Worm (Caenorhabditis elegans) whole organism, L4 larva: ENCODE data around the gene ZK792.5.

Experiments
- F49E8.2 ChIP-seq: sonication (generic microtip); optimal IDR thresholded peaks from 2 replicates; lab custom pipeline; 2016; ENCODE audit warnings: missing compliant biosample characterization, mild to moderate bottlenecking, missing genetic modification characterization, borderline replicate concordance
- R02D3.7 ChIP-seq: fragments of 150-350 bp; sonication (generic microtip); optimal IDR thresholded peaks from 3 replicates; lab custom pipeline; 2014; ENCODE audit warnings: missing biosample characterization, missing genetic modification characterization
- aha-1 ChIP-seq: fragments of 150-350 bp; peaks from one replicate; lab custom pipeline; 2014; ENCODE audit warnings: missing biosample characterization, missing genetic modification characterization
- ama-1 ChIP-seq: fragments of 150-350 bp; optimal IDR thresholded peaks from 2 replicates; lab custom pipeline; 2014; ENCODE audit warnings: inconsistent platforms, mixed read lengths
- ceh-28 ChIP-seq: fragments of 150-350 bp; optimal IDR thresholded peaks from 2 replicates; lab custom pipeline; 2014; ENCODE audit warnings: missing biosample characterization, missing genetic modification reagents, missing genetic modification characterization
- ceh-82 ChIP-seq: sonication (generic microtip); optimal IDR thresholded peaks from 2 replicates; lab custom pipeline; 2017; ENCODE audit warnings: missing biosample characterization, missing genetic modification characterization
- ces-1 ChIP-seq: fragments of 150-350 bp; sonication (generic microtip); optimal IDR thresholded peaks from 4 replicates; lab custom pipeline; 2014; ENCODE audit warnings: missing biosample characterization, missing genetic modification reagents, missing genetic modification characterization
- fkh-10 ChIP-seq: fragments of 150-350 bp; optimal IDR thresholded peaks from 2 replicates; lab custom pipeline; 2014; ENCODE audit warnings: missing biosample characterization, missing genetic modification reagents, missing genetic modification characterization
- lin-15B ChIP-seq: fragments of 150-350 bp; sonication (generic microtip); optimal IDR thresholded peaks from 3 replicates; lab custom pipeline; 2014; ENCODE audit warnings: missing biosample characterization, missing genetic modification characterization
- mdt-29 ChIP-seq: fragments of 200-800 bp; sonication (Bioruptor generic); IDR thresholded peaks from 2 replicates; pipeline ENCODE4 v1.3.6; 2022; ENCODE audit warnings: missing genetic modification reagents, missing genetic modification characterization, missing compliant biosample characterization
- nhr-28 ChIP-seq: fragments of 150-350 bp; optimal IDR thresholded peaks from 2 replicates; lab custom pipeline; 2014; ENCODE audit warnings: missing biosample characterization, missing genetic modification characterization
- pqm-1 ChIP-seq: sonication (generic microtip); optimal IDR thresholded peaks from 2 replicates; lab custom pipeline; 2017; ENCODE audit warnings: missing biosample characterization, missing genetic modification characterization
- saeg-2 ChIP-seq: fragments of 200-800 bp; sonication (Bioruptor generic); IDR thresholded peaks from 2 replicates; pipeline ENCODE4 v1.3.6; 2022; ENCODE audit warnings: missing genetic modification reagents, missing genetic modification characterization, missing compliant biosample characterization

DNA sequence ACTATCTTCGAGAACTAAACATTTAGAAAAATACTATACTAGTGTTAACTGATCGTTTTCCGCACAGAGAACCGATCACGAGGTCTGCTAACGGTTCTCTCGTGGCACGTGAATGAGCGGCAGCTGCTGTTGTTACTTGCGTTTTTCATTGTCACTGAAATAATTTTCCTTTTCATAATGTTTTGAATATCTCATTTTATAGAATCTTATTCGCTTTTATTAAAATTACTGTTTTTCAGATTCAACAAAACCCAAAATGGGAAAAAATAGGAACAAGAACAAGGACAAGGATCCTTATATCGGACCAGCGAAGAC lies 51.6 kb downstream of the ZK792.5 start, which contains the start of gene F58B3.6:
- peak; percentile 62 for TF ChIP-seq aha-1 (tag; lab: Kevin White, UChicago)
- TF ChIP-seq ces-1 (GFP tag; lab: Kevin White, UChicago) = no peak
- TF ChIP-seq R02D3.7 = no peak
- no peak for TF ChIP-seq ceh-82
- peak; percentile 72 for TF ChIP-seq nhr-28 (tag; lab: Kevin White, UChicago)
- TF ChIP-seq ceh-28 (tag; lab: Kevin White, UChicago) = no peak
- TF ChIP-seq fkh-10 = no peak
- TF ChIP-seq lin-15B (tag; lab: Kevin White, UChicago) = no peak
- no peak for TF ChIP-seq pqm-1 (tag; lab: Kevin White, UChicago)
- no peak for TF ChIP-seq saeg-2
- no peak for TF ChIP-seq F49E8.2 (tag; lab: Kevin White, UChicago)
- no peak for TF ChIP-seq ama-1 (lab: Kevin White, UChicago)
- TF ChIP-seq mdt-29 (GFP tag; lab: Robert Waterston, UW) = no peak
